Worm (Caenorhabditis elegans) whole organism, L4/young adult: ENCODE data around the gene C06H2.2.

Source experiments
- W03F9.2 ChIP-seq: fragments of 150-350 bp; optimal IDR thresholded peaks from 2 replicates; lab custom pipeline; 2014; ENCODE audit warnings: missing biosample characterization, missing genetic modification characterization
- him-1 ChIP-seq: sonication (generic microtip); optimal IDR thresholded peaks from 2 replicates; lab custom pipeline; 2016; ENCODE audit warnings: missing genotype, missing genetic modification reagents, missing genetic modification characterization, missing compliant biosample characterization

ce11 chrV:11095873-11096272 is 29.1 kb upstream of the C06H2.2 start, which contains the start of gene Y42A5A.3:
- TF ChIP-seq him-1 (tag; lab: Kevin White, UChicago): no peak
- TF ChIP-seq W03F9.2 (tag; lab: Kevin White, UChicago): no peak
